Worm (Caenorhabditis elegans): ENCODE results near the gene trpp-5.

Gene trpp-5

ce11 chrII:12224916-12225406 is 22.8 kb upstream of the trpp-5 start, which contains the start of the genes pqn-87 and rsr-2:
pqn-87 (minus strand) TSS chrII:12225086.
rsr-2 (plus strand) TSS chrII:12225356.
- no peak for TF ChIP-seq snpc-4 (GFP tag; optimal IDR thresholded peaks at IDR 0.05)
- peak in 1 of 4 experiments; percentile 14 for TF ChIP-seq snpc-4 (tag; optimal IDR thresholded peaks at IDR 0.05)
- TF ChIP-seq K12H6.12 (tag; optimal IDR thresholded peaks at IDR 0.05) = no peak
- TF ChIP-seq madf-6 (GFP tag; IDR thresholded peaks at IDR 0.05) = peak; percentile 11; the same call in 1 of the 2 replicates
- no peak for TF ChIP-seq ceh-27 (GFP tag; optimal IDR thresholded peaks at IDR 0.05)
- TF ChIP-seq sptf-2 (GFP tag; optimal IDR thresholded peaks at IDR 0.05) = no peak
- TF ChIP-seq akir-1 (GFP tag; optimal IDR thresholded peaks at IDR 0.05) = no peak
- TF ChIP-seq attf-6 (GFP tag; IDR thresholded peaks at IDR 0.05) = no peak
- TF ChIP-seq hmg-1.2 (GFP tag; IDR thresholded peaks at IDR 0.05) = peak; percentile 15; the same call in 1 of the 2 replicates
- TF ChIP-seq cebp-1 (GFP tag; IDR thresholded peaks at IDR 0.05) = no peak
- TF ChIP-seq cebp-1 (tag; optimal IDR thresholded peaks at IDR 0.05) = no peak
- no peak for TF ChIP-seq nfya-1 (tag; optimal IDR thresholded peaks at IDR 0.05; ENCODE audit: borderline replicate concordance, insufficient read depth)
- no peak for TF ChIP-seq cebp-2 (GFP tag; IDR thresholded peaks at IDR 0.05)
- no peak for TF ChIP-seq let-526 (GFP tag; IDR thresholded peaks at IDR 0.05)
- TF ChIP-seq ets-4 (GFP tag; optimal IDR thresholded peaks at IDR 0.05) = no peak
- no peak for TF ChIP-seq bed-2 (GFP tag; IDR thresholded peaks at IDR 0.05)
- no peak for TF ChIP-seq gei-17 (GFP tag; optimal IDR thresholded peaks at IDR 0.05)
- TF ChIP-seq attf-3 (GFP tag; conservative IDR thresholded peaks at IDR 0.05) = no peak
- no peak for TF ChIP-seq let-607 (tag; optimal IDR thresholded peaks at IDR 0.05)
- no peak for TF ChIP-seq snpc-1.1 (tag; optimal IDR thresholded peaks at IDR 0.05; ENCODE audit: insufficient read depth)
- no peak for TF ChIP-seq ztf-25 (GFP tag; IDR thresholded peaks at IDR 0.05)
- TF ChIP-seq mxl-1 (tag; optimal IDR thresholded peaks at IDR 0.05) = no peak
- TF ChIP-seq snpc-3.4 (tag; optimal IDR thresholded peaks at IDR 0.05) = no peak
- TF ChIP-seq hsf-1 (GFP tag; IDR thresholded peaks at IDR 0.05) = no peak
- TF ChIP-seq lsl-1 (GFP tag; optimal IDR thresholded peaks at IDR 0.05) = peak; percentile 51
- no peak for TF ChIP-seq lin-40 (tag; optimal IDR thresholded peaks at IDR 0.05)
- no peak for TF ChIP-seq ztf-26 (tag; optimal IDR thresholded peaks at IDR 0.05)
- TF ChIP-seq aptf-3 (GFP tag; IDR thresholded peaks at IDR 0.05) = no peak
- no peak for TF ChIP-seq madf-10 (tag; optimal IDR thresholded peaks at IDR 0.05)
- no peak for TF ChIP-seq ama-1 (optimal IDR thresholded peaks at IDR 0.05)
- no peak for TF ChIP-seq ama-1 (GFP tag; optimal IDR thresholded peaks at IDR 0.05)
- peak; percentile 55 for TF ChIP-seq efl-1 (GFP tag; optimal IDR thresholded peaks at IDR 0.05)
- TF ChIP-seq F22D6.2 (tag; optimal IDR thresholded peaks at IDR 0.05) = no peak
- TF ChIP-seq lin-26 (GFP tag; IDR thresholded peaks at IDR 0.05) = no peak
- peak; percentile 83 for TF ChIP-seq F33H1.4 (GFP tag; IDR thresholded peaks at IDR 0.05)
- TF ChIP-seq ceh-40 (GFP tag; IDR thresholded peaks at IDR 0.05) = no peak
- no peak for TF ChIP-seq ztf-3 (GFP tag; optimal IDR thresholded peaks at IDR 0.05)
- TF ChIP-seq xnd-1 (tag; optimal IDR thresholded peaks at IDR 0.05) = no peak
- no peak for TF ChIP-seq F57A8.1 (GFP tag; optimal IDR thresholded peaks at IDR 0.05)
- no peak for TF ChIP-seq nfyb-1 (GFP tag; IDR thresholded peaks at IDR 0.05)
- peak; percentile 46; the same call in 1 of the 2 replicates for TF ChIP-seq dox-1 (GFP tag; IDR thresholded peaks at IDR 0.05)
- TF ChIP-seq rpc-1 (optimal IDR thresholded peaks at IDR 0.05) = no peak
- no peak for TF ChIP-seq rpc-1 (tag; optimal IDR thresholded peaks at IDR 0.05)
- TF ChIP-seq mcd-1 (GFP tag; IDR thresholded peaks at IDR 0.05) = no peak
- no peak for TF ChIP-seq egl-18 (GFP tag; IDR thresholded peaks at IDR 0.05)
- TF ChIP-seq him-1 (tag; optimal IDR thresholded peaks at IDR 0.05) = no peak
- no peak for TF ChIP-seq dpl-1 (GFP tag; optimal IDR thresholded peaks at IDR 0.05)
- TF ChIP-seq dpff-1 (tag; optimal IDR thresholded peaks at IDR 0.05) = no peak
- no peak for TF ChIP-seq nhr-27 (tag; optimal IDR thresholded peaks at IDR 0.05)
- TF ChIP-seq lsy-27 (tag; optimal IDR thresholded peaks at IDR 0.05; ENCODE audit: borderline replicate concordance, insufficient read depth) = no peak
